Worm (Caenorhabditis elegans): ENCODE measurements around the gene T25D10.4.

DNA sequence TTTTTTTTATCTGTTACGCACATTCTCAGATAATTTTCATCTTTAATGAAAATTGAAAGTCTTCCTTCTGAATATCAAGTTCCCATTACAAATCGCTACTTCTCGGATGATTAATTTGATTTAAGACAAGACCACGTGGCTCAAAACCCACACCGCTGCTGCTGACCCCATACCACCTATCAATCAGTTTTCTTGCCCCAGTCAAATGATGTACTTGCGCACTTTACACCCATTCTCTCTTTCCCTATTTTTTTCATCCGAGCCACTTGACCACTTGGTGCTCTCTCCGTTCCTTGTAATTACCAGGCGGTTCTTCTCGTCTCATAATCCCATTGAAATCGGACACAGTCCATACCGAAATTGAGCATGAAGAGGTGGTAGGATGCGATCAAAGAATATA lies 16.0 kb downstream of the T25D10.4 start:
- TF ChIP-seq crh-2 (tag; optimal IDR thresholded peaks at IDR 0.05) (no peak), alr-1 (tag; optimal IDR thresholded peaks at IDR 0.05) (no peak), ama-1 (optimal IDR thresholded peaks at IDR 0.05) (no peak), lin-39 (tag; optimal IDR thresholded peaks at IDR 0.05) (no peak), nhr-77 (tag; optimal IDR thresholded peaks at IDR 0.05) (no peak)
